Worm (Caenorhabditis elegans): ENCODE measurements around the gene twk-24.

The twk-24 gene

DNA sequence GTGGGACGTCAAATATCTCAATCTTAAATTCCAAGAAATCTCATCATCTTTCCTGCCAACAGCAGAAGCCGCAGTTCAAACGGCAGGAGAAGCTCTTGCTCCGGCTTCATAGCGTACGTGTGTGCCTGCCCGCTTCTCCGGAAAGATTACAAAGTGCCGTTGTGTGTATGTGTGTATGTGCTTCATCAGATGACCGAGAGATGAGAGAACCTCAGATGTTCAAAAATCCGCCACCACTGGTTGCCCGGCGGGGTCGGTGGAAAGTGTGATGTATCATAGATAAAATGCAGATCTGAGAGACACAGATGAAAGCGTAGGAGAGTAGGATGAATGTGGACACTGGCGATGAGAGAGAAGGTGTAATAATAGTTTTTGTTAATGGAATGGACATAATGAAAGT, 35.7 kb downstream of the twk-24 start (continued):
- TF ChIP-seq snpc-4 (tag; optimal IDR thresholded peaks at IDR 0.05) (no peak), egl-27 (tag; optimal IDR thresholded peaks at IDR 0.05) (no peak), spr-3 (GFP tag; optimal IDR thresholded peaks at IDR 0.05) (no peak), ceh-32 (tag; optimal IDR thresholded peaks at IDR 0.05; ENCODE audit: poor library complexity) (no peak), dmd-9 (GFP tag; IDR thresholded peaks at IDR 0.05) (no peak), unc-62 (GFP tag; optimal IDR thresholded peaks at IDR 0.05 in 1 of 2) (peak in 1 of 2 experiments; percentile 44), unc-62 (tag; optimal IDR thresholded peaks at IDR 0.05) (no peak), sdz-12 (GFP tag; optimal IDR thresholded peaks at IDR 0.05) (no peak), ceh-62 (tag; optimal IDR thresholded peaks at IDR 0.05) (no peak), nhr-111 (GFP tag; optimal IDR thresholded peaks at IDR 0.05) (no peak), R02D3.7 (tag; optimal IDR thresholded peaks at IDR 0.05) (no peak), daf-16 (GFP tag; optimal IDR thresholded peaks at IDR 0.05) (peak in 1 of 2 experiments; percentile 35), daf-16 (tag; optimal IDR thresholded peaks at IDR 0.05) (no peak), nhr-41 (GFP tag; IDR thresholded peaks at IDR 0.05) (no peak), dve-1 (tag; optimal IDR thresholded peaks at IDR 0.05; ENCODE audit: insufficient read depth) (no peak), nhr-42 (GFP tag; IDR thresholded peaks at IDR 0.05) (no peak), F10B5.3 (tag; optimal IDR thresholded peaks at IDR 0.05) (no peak), saeg-2 (GFP tag; IDR thresholded peaks at IDR 0.05) (no peak), unc-39 (tag; optimal IDR thresholded peaks at IDR 0.05) (no peak), daf-19 (GFP tag; conservative IDR thresholded peaks at IDR 0.05) (no peak), nhr-11 (tag; optimal IDR thresholded peaks at IDR 0.05) (peak; percentile 26)
